Worm (Caenorhabditis elegans) whole organism, midembryonic: ENCODE results near the gene wah-1.
A peak's percentile ranks its signal among the peaks of the same experiment; 100 is the strongest.

Source experiments
- T22C8.4 ChIP-seq: fragments of 200-800 bp; sonication (Bioruptor generic); IDR thresholded peaks from 2 replicates; pipeline ENCODE4 v1.3.6; 2022; ENCODE audit warnings: missing genetic modification characterization, missing compliant biosample characterization
- cog-1 ChIP-seq: sonication (generic microtip); optimal IDR thresholded peaks from 2 replicates; lab custom pipeline; 2016; ENCODE audit warnings: missing genetic modification characterization, missing compliant biosample characterization
- flt-1 ChIP-seq: fragments of 200-800 bp; sonication (Bioruptor generic); IDR thresholded peaks from 2 replicates; pipeline ENCODE4 v1.3.6; 2022; ENCODE audit warnings: missing genetic modification characterization, missing compliant biosample characterization
- klf-2 ChIP-seq: fragments of 200-800 bp; sonication (Bioruptor generic); conservative IDR thresholded peaks from 2 replicates; pipeline ENCODE4 v1.3.6; 2022; ENCODE audit warnings: missing genetic modification reagents, missing genetic modification characterization, missing compliant biosample characterization
- med-1 ChIP-seq: sonication (generic microtip); optimal IDR thresholded peaks from 2 replicates; lab custom pipeline; 2017; ENCODE audit warnings: missing genetic modification characterization, mild to moderate bottlenecking, missing compliant biosample characterization, antibody characterized with exemption, missing genetic modification reagents; ENCODE audit not compliant: insufficient read depth
- ref-1 ChIP-seq: fragments of 200-800 bp; sonication (Bioruptor generic); conservative IDR thresholded peaks from 2 replicates; pipeline ENCODE4 v1.3.6; 2022; ENCODE audit warnings: missing genetic modification reagents, missing genetic modification characterization, missing compliant biosample characterization
- tab-1 ChIP-seq: fragments of 200-800 bp; sonication (Bioruptor generic); IDR thresholded peaks from 2 replicates; pipeline ENCODE4 v1.3.6; 2022; ENCODE audit warnings: missing genetic modification characterization, missing compliant biosample characterization
- ztf-23 ChIP-seq: fragments of 200-800 bp; sonication (Bioruptor generic); IDR thresholded peaks from 2 replicates; pipeline ENCODE4 v1.3.6; 2022; ENCODE audit warnings: missing genetic modification reagents, missing genetic modification characterization, missing compliant biosample characterization
- ztf-29 ChIP-seq: fragments of 200-800 bp; sonication (Bioruptor generic); IDR thresholded peaks from 2 replicates; pipeline ENCODE4 v1.3.6; 2022; ENCODE audit warnings: missing genetic modification reagents, missing genetic modification characterization, missing compliant biosample characterization

The wah-1 gene

DNA sequence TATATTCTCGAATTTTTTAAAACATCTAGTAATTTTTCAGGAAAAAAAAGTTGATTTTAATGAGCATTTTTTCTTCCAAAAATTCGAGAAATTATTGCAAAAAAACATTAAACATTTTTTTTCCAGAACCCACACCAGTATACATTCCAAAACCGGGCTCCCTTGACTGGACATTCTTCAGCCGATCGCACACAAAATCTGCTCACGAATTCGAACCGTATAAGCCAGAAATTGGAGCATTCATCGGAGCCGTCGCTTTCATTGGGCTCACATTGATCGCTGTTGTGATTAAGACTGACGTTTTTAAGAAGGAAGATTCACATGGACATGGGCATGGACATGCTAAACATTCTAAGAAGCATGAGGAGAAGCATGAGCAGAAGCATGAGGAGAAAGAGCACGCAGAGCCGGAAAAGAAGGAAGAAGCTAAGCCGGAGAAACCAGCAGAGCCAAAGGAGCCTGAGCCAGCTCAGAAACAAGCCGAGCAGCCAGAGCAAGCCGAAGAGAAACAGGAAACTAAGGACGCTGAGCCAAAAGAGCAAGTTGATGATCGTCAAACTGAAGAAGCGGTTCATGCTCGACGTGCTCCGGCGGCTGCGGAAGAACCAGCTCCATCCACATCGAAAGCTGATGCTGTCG is 1.8 kb downstream of the wah-1 start:
- no peak for TF ChIP-seq ztf-29
- TF ChIP-seq med-1 (GFP tag; lab: Kevin White, UChicago) = no peak
- no peak for TF ChIP-seq ztf-23 (GFP tag; lab: Robert Waterston, UW)
- TF ChIP-seq flt-1 (GFP tag; lab: Robert Waterston, UW) = no peak
- TF ChIP-seq T22C8.4 (GFP tag; lab: Robert Waterston, UW) = no peak
- no peak for TF ChIP-seq tab-1

DNA sequence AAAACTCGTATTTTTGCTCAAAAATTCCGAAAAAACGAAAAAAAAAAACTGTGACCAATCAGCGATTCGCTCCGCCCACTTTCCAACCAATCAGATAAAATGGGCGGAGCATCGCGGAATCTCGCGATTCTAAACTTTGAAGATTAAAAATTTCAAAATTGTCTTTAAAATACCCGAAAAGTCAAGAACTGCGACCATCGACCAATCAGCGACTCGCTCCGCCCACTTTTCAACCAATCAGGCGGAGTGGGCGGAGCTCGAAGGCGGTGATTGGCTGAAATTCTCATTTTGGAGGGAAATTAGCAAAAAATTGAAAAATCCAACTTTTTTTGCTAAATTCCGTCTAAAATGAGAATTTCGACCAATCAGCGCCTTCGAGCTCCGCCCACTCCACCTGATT is 5.8 kb downstream of the wah-1 start:
- no peak for TF ChIP-seq flt-1 (GFP tag; lab: Robert Waterston, UW)
- no peak for TF ChIP-seq T22C8.4 (GFP tag; lab: Robert Waterston, UW)
- no peak for TF ChIP-seq ztf-29
- no peak for TF ChIP-seq cog-1 (tag; lab: Kevin White, UChicago)

DNA sequence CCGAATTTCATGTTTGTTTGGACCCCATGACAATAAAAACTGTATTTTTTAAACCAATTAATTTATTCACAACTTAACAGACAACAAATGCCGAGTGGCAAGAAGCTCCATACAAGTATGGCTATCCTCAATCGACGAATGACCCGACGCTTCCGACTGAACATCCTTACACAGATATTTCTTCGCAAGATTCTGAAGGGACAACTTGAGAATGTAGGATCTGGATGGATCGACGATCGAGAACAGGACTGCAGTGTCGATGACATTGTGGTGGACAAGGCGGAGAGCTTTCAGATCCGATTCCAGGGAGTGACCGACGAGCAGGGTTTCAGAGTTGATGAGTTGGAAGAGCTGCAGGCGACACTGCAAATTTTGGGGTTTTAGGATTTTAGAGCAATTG is 9.6 kb downstream of the wah-1 start:
- TF ChIP-seq cog-1 (tag; lab: Kevin White, UChicago) = no peak
- no peak for TF ChIP-seq klf-2
- TF ChIP-seq med-1 (GFP tag; lab: Kevin White, UChicago) = no peak
- TF ChIP-seq ztf-29 = no peak
- TF ChIP-seq flt-1 (GFP tag; lab: Robert Waterston, UW) = no peak
- TF ChIP-seq T22C8.4 (GFP tag; lab: Robert Waterston, UW) = no peak
- no peak for TF ChIP-seq tab-1
- no peak for TF ChIP-seq ref-1 (GFP tag; lab: Robert Waterston, UW)
- no peak for TF ChIP-seq ztf-23 (GFP tag; lab: Robert Waterston, UW)

DNA sequence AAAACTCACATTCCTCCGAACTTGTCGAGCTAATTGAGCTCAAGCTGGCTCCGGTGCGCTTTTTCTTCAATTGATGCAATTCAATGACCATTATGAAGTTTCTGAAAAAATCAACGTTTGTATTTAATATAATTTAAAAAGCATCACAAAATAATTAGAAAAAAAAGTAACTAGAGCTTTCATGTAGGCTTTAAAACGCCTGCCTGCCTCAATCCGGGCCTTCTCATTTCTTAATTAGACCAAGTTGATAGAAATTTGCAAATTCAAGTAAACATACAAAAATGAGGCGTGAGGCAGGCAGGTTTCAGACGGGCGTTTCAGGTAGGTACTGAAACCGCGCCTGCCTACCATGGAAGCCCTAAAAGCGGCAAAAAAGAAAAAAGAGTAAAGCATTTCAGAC is 12.9 kb downstream of the wah-1 start, which contains the start of gene Y56A3A.33:
TSS of gene Y56A3A.33 (minus strand) at position 101 of the 400 bp plus-strand sequence.
- no peak for TF ChIP-seq ref-1 (GFP tag; lab: Robert Waterston, UW)
- TF ChIP-seq ztf-23 (GFP tag; lab: Robert Waterston, UW) = no peak
- no peak for TF ChIP-seq med-1 (GFP tag; lab: Kevin White, UChicago)
- no peak for TF ChIP-seq ztf-29

DNA sequence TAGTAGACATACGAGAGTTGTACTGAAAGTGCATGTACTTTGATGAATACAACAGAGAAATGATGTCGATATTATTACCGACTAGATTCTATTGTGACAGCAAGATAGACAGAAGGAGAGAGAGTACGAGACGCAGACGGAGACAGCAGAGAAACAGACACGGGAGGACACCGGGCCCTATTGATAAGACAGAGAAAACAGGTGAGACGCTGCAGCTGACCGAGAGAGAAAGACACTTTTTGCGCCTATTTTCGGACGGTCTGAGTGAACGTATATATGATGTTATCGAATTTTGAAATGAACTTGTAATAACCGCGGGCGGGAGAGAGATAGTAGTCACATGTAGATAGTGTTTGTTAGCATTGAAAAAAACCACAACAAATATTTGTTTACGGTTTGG is 13.3 kb downstream of the wah-1 start:
- TF ChIP-seq klf-2 (no peak), med-1 (GFP tag; lab: Kevin White, UChicago) (no peak)

DNA sequence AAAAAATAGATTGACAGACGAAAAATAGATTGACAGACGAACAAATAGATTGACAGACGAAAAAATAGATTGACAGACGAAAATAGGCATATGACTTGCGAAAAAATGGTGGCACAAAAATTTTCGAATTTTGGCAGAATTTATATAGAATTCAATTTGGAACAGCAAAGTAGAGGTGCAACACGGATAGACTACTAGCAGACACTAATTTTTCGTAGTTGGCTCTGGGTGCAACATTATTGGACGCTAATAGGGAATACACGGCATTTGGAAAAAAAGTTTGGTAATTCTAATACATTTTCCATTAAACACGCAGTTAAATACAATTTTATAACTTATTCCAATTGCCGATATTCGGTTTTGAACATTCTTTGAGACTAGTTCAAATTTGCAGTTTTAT is 19.4 kb downstream of the wah-1 start:
- TF ChIP-seq ztf-29 (no peak), med-1 (GFP tag; lab: Kevin White, UChicago) (no peak), tab-1 (no peak), ref-1 (GFP tag; lab: Robert Waterston, UW) (no peak), flt-1 (GFP tag; lab: Robert Waterston, UW) (no peak), ztf-23 (GFP tag; lab: Robert Waterston, UW) (no peak), T22C8.4 (GFP tag; lab: Robert Waterston, UW) (no peak), cog-1 (tag; lab: Kevin White, UChicago) (no peak), klf-2 (no peak)

DNA sequence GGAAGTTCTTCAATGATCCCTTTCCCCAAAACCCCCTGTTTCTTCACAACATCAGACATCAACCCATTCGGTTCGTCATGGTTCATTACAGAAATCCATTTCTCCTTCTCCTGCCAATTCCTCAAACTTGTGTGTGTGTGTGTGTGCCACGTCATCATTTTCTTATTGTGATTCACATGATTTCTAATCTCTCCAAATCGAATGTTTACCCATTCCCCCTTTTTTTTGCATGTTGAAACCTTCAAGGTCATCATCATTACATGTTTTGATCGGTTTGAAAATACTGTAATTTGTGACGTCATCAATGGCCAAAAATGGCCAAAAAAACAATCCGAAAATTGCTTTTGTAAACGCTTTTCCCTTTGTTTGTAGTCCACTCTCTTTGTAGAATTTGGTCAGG is 19.8 kb downstream of the wah-1 start:
- TF ChIP-seq cog-1 (tag; lab: Kevin White, UChicago) (no peak), flt-1 (GFP tag; lab: Robert Waterston, UW) (no peak), klf-2 (no peak), med-1 (GFP tag; lab: Kevin White, UChicago) (no peak), T22C8.4 (GFP tag; lab: Robert Waterston, UW) (no peak), ztf-29 (no peak)

DNA sequence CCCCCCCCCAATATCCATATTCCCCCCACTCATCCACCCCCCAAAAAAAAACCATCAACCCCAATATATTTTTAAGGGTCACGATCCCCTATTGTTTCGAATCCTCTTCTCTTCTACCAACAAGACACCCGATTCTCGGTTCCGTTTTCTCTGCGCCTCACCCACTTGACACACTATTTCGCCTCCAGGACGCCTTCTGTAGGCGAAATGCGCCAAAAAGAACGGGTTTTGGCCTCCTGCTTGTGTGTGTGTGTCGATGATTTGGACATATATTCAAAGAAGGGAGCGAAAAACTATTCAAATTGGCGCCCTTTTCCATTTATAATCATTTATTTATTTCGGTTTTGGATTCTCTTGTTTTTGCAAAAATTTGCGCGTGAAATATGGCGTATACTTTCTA is 23.1 kb downstream of the wah-1 start:
- no peak for TF ChIP-seq ref-1 (GFP tag; lab: Robert Waterston, UW)

DNA sequence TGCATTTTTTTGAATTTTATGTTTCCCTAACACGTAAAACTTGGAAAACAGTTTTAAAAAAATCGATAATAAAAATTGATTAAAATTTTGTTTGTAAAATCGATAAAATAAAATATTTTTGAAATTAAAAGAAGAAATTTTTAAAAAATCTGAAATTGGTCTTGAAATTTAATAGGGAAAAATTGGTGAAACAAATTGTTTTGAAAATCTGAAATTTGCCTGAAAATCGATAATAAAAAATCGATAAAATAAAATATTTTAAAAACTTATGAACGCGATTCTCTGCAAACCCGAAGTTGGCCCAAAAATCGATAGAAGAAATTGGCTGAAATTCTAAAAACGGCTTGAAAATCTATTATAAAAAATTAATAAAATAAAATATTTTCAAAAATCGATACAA is 23.8 kb downstream of the wah-1 start:
- no peak for TF ChIP-seq flt-1 (GFP tag; lab: Robert Waterston, UW)
- no peak for TF ChIP-seq ref-1 (GFP tag; lab: Robert Waterston, UW)
- no peak for TF ChIP-seq T22C8.4 (GFP tag; lab: Robert Waterston, UW)
- no peak for TF ChIP-seq klf-2
- TF ChIP-seq tab-1 = no peak
- TF ChIP-seq cog-1 (tag; lab: Kevin White, UChicago) = no peak
- no peak for TF ChIP-seq ztf-29
- TF ChIP-seq med-1 (GFP tag; lab: Kevin White, UChicago) = no peak
- no peak for TF ChIP-seq ztf-23 (GFP tag; lab: Robert Waterston, UW)

DNA sequence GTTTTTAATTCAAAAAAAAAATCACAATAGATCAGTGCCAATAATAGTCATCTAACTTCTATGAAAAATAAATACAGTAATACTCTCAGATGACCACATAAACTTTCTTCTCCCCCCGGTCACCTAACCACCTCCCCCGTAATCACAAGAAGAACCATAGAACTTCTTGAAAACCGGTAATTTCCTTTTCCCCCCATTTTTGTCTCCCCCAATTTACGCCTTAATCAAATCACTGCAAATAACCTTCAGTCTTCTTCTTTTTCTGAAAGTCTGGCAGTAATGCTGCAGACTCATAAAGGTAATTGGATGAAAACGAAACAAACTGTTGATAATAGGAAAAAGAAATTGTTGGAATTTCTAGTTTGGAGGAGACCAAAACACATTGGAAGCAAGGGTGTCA is 24.5 kb downstream of the wah-1 start:
- TF ChIP-seq med-1 (GFP tag; lab: Kevin White, UChicago) = no peak

DNA sequence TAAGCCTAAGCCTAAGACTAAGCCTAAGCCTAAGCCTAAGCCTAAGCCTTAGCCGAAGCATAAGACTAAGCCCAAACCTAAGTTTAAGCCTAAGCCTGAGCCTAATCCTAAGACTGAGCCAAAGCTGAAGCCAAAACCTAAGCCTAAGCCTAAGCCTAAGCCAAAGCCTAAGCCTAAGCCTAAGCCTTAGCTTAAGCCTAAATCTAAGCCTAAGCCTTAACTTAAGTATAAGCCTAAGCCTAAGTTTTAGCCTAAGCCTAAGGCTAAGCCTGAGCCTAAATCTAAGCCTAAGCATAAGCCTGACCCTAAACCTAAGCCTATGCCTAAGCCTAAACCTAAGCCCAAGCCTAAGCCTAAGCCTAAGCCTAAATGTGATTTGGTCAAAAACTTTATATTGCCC is 25.2 kb downstream of the wah-1 start:
- no peak for TF ChIP-seq klf-2
- TF ChIP-seq ztf-29 = peak; percentile 66; the same call in 1 of the 2 replicates

DNA sequence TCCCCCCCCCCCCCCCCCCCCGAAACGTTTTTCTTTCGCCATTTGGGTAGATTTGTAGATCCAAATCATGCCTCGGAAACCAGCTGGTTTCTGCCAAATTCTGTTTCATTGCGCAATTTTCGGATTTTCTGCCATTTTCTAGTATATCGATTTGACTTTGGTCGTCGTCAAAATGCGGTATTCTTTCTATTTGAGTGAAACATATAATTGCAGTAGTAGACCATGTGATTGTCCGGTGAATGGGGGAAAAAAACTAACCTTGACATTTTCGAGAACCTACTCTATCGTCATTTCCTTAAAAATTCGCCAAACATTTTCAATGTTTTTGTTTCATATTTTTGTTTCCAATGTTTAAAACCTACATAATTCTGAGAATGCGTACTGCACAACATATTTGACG is 25.6 kb downstream of the wah-1 start:
- no peak for TF ChIP-seq T22C8.4 (GFP tag; lab: Robert Waterston, UW)
- TF ChIP-seq cog-1 (tag; lab: Kevin White, UChicago) = no peak
- TF ChIP-seq ref-1 (GFP tag; lab: Robert Waterston, UW) = no peak
- TF ChIP-seq ztf-23 (GFP tag; lab: Robert Waterston, UW) = no peak
- TF ChIP-seq flt-1 (GFP tag; lab: Robert Waterston, UW) = no peak
- no peak for TF ChIP-seq ztf-29
- TF ChIP-seq tab-1 = no peak
- no peak for TF ChIP-seq med-1 (GFP tag; lab: Kevin White, UChicago)
- TF ChIP-seq klf-2 = no peak
